Worm (Caenorhabditis elegans): Measurements from ENCODE around the gene dhrs-4.

ce11 chrV:12876708-12877107, 45.7 kb upstream of the dhrs-4 start:
- TF ChIP-seq ceh-24 (tag; optimal IDR thresholded peaks at IDR 0.05): no peak
- no peak for TF ChIP-seq gmeb-2 (tag; optimal IDR thresholded peaks at IDR 0.05)
- no peak for TF ChIP-seq nhr-11 (tag; optimal IDR thresholded peaks at IDR 0.05)
- no peak for TF ChIP-seq ttx-3 (tag; optimal IDR thresholded peaks at IDR 0.05)
- no peak for TF ChIP-seq elt-2 (tag; optimal IDR thresholded peaks at IDR 0.05)
- TF ChIP-seq ama-1 (optimal IDR thresholded peaks at IDR 0.05): no peak
- no peak for TF ChIP-seq ceh-30 (tag; optimal IDR thresholded peaks at IDR 0.05)
- TF ChIP-seq ahr-1 (tag; optimal IDR thresholded peaks at IDR 0.05): no peak
- no peak for TF ChIP-seq rnt-1 (tag; optimal IDR thresholded peaks at IDR 0.05)
- no peak for TF ChIP-seq pha-4 (tag; optimal IDR thresholded peaks at IDR 0.05)
- no peak for TF ChIP-seq pros-1 (tag; optimal IDR thresholded peaks at IDR 0.05)
- TF ChIP-seq unc-42 (tag; optimal IDR thresholded peaks at IDR 0.05): no peak

Data from whole organism, late embryonic.